Worm (Caenorhabditis elegans) whole organism, L4/young adult: ENCODE measurements around the gene C46C2.2.

Source experiments
- W03F9.2 ChIP-seq: fragments of 150-350 bp; optimal IDR thresholded peaks from 2 replicates; lab custom pipeline; 2014; ENCODE audit warnings: missing biosample characterization, missing genetic modification characterization
- dao-5 ChIP-seq: sonication (generic microtip); optimal IDR thresholded peaks from 2 replicates; lab custom pipeline; 2016; ENCODE audit warnings: missing genotype, missing genetic modification characterization, moderate library complexity, missing compliant biosample characterization

- TF ChIP-seq W03F9.2 (no peak), dao-5 (tag; lab: Kevin White, UChicago) (no peak)
Observed at ce11 chrIV:9216437-9216836, 1.1 kb upstream of the C46C2.2 start.
